Worm (Caenorhabditis elegans): Measurements from ENCODE around the gene C31G12.4.

ce11 chrV:18171568-18171967, 7.0 kb downstream of the C31G12.4 start, which contains the start of gene C14A6.8:
- no peak for TF ChIP-seq scrt-1 (GFP tag; IDR thresholded peaks at IDR 0.05)
- TF ChIP-seq ceh-36 (tag; optimal IDR thresholded peaks at IDR 0.05): no peak
- TF ChIP-seq ama-1 (optimal IDR thresholded peaks at IDR 0.05): no peak
- TF ChIP-seq B0310.2 (tag; optimal IDR thresholded peaks at IDR 0.05): no peak
- TF ChIP-seq pes-1 (GFP tag; IDR thresholded peaks at IDR 0.05): no peak
- TF ChIP-seq ceh-13 (GFP tag; optimal IDR thresholded peaks at IDR 0.05): no peak
- no peak for TF ChIP-seq F13C5.2 (tag; optimal IDR thresholded peaks at IDR 0.05)
- no peak for TF ChIP-seq tra-4 (tag; optimal IDR thresholded peaks at IDR 0.05)
- TF ChIP-seq aly-1 (tag; optimal IDR thresholded peaks at IDR 0.05): no peak
- TF ChIP-seq tbx-37 (GFP tag; conservative IDR thresholded peaks at IDR 0.05): no peak
- no peak for TF ChIP-seq ets-7 (tag; optimal IDR thresholded peaks at IDR 0.05)
- no peak for TF ChIP-seq flt-1 (GFP tag; IDR thresholded peaks at IDR 0.05)
- TF ChIP-seq hmg-4 (GFP tag; optimal IDR thresholded peaks at IDR 0.05): no peak
- no peak for TF ChIP-seq tbx-11 (GFP tag; IDR thresholded peaks at IDR 0.05)
